Fruit fly (Drosophila melanogaster): Measurements from ENCODE around the gene rogdi.

Gene rogdi

DNA sequence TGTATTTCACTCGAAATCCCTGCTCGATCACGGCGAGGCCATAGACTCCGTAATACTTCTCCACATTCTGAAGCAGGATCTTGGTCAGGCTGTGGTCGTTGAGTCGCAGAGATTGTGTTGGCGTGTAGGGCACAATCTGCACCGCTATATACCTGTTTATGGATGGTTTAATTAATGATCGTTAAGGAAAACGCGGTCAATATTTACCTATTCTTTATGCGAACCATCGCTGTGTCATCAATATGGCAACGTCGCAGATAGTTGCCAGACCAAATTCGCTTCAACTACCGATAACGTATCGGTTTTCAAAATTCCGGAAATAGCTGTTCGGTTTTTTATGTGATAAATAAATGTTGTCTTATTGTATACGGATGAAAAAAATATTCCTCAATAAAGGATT lies 4.5 kb upstream of the rogdi start, which contains the start of gene Pop5:
Gene Pop5, minus strand, starts transcription at position 240 of the 400 bp plus-strand sequence.
- TF ChIP-seq CTCF (optimal IDR thresholded peaks at IDR 0.05) (no peak), CG8478 (optimal IDR thresholded peaks at IDR 0.05) (no peak)

DNA sequence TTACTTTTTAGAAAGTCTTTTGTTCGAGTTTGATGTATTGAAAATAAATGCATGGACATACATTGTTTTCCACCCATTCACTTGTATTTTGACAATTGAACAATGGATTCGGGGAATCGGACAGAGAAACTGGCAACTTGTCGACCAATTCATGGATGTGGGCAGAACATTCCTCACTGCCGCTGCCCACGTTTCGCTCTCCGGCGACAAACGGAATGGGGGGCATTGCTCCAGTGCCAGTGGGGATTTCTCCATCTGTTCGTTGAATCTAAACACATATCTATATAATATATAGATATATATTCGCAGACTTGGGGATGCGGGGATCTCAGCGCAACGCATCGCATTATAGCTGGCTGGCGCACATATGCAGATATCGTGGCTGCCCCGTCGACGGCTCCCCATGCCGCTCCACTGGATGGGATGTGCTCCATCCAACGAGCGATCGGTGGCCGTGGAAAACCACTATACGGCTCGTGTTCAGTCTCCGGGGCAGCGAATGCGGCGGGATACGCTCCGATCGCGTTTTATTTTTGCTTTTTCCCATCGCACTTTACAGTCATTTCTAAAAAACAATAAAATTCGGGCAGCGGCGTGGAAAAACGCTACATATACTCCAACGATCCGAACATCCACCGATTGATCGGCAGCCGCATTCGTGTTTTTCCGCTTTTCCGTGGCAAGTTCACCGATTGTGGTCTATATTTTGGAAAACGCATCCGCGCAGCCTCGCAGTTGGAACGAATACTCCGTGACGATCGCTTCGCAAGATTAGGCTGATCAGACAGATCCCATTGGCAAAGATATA lies 3.7 kb upstream of the rogdi start, which contains the start of gene TpnC73F:
Gene TpnC73F, plus strand, starts transcription at position 633 of the 808 bp plus-strand sequence.
- no peak for TF ChIP-seq CG8478 (optimal IDR thresholded peaks at IDR 0.05)
- TF ChIP-seq CTCF (optimal IDR thresholded peaks at IDR 0.05), result no peak

DNA sequence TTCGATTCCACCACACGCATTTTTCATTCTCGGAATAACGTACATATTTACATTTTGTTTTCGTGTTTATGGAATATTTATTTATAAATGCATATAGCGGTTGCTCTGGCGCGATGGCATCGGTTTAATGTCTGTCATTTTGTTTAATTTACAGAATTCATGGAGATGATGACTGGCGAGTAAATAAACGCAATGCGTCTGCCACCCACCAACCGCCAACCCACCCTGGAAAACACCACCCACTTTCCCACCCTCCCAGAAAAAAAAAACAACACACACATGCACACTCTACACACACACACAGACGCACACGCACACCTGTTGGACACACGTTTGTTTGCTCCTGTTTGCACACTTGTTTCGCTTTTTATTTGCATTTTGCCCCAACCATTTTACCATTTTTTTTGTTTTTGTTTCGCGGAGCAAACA lies 1.5 kb upstream of the rogdi start:
- TF ChIP-seq CTCF (optimal IDR thresholded peaks at IDR 0.05), result no peak
- no peak for TF ChIP-seq CG8478 (optimal IDR thresholded peaks at IDR 0.05)

DNA sequence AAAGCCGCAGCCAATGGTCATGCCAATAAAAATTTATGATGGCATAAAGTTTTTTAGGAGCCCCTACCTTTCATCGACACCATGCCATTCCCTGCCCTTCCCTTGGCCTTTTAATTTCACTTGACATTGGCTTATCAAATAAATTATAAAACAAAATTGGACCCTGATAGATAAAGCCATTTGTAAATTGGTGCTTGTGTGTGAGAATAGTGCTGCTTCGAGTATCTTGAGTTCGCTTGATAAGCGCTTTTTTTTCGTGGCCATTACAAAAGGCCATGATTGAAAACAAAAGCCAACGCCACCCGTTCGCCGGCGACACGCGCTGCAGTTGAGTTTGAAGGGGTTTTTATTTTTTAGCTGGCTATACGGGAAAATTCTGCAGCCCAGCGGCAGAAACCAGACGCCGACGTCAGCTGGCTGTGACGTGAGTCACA lies 617 bp downstream of the rogdi start:
- TF ChIP-seq CTCF (optimal IDR thresholded peaks at IDR 0.05), result no peak
- no peak for TF ChIP-seq CG8478 (optimal IDR thresholded peaks at IDR 0.05)

DNA sequence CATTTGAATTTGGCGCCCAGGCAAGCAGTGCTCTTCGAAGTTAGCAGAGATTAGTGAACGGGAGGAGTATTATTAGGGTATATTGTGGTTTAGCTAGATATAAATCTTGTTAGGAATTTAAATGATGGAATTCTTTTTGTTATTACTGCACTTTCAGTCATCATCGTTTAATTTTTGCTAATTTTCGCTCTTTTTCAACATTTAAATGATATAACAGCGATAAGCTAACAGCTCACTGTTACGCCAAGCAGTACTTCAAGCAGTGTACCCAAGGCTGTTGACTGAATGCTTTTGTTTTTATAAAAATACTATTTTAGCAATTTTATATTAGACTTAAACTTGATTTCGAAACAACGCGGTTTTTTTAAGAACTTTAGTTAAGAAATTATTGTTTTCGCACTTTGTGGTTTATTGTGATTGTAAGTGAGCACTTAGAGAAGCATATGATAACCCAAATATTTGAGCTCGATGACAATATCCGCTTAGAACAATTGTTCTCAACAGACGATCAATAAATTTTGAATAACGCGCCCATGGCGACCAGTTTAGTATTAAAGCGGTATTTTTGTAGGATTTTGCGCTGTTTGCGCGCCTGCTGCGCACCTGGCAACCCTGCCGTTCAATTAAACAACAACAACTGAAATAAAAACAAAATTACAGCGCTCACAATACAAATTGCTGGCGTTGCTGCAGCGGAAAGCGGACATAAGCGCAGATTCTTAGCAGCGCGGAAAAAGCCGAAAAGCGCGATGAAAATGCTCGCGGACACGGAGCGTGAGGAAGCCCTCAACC lies 1.5 kb downstream of the rogdi start:
- TF ChIP-seq CTCF (optimal IDR thresholded peaks at IDR 0.05) (no peak), CG8478 (optimal IDR thresholded peaks at IDR 0.05) (no peak)

DNA sequence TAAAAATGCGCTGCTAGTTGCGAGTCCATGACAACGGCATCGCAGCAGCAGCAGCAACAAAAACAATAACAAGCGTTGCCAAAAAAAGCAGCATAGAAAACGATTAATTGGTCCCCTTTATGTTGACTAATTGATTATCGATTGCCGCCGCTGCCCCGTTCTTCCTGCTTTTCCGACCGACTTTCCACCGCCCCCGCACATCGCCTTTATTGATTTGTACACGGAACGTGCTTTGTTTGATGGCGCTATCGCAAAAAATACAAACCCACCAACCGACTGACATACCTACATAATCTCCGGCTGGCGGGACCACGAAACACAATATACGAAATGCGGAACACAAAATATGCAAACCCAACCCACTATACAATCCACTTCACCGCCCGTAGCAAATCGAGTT lies 2.2 kb downstream of the rogdi start:
- TF ChIP-seq CTCF (optimal IDR thresholded peaks at IDR 0.05) (no peak), CG8478 (optimal IDR thresholded peaks at IDR 0.05) (no peak)

DNA sequence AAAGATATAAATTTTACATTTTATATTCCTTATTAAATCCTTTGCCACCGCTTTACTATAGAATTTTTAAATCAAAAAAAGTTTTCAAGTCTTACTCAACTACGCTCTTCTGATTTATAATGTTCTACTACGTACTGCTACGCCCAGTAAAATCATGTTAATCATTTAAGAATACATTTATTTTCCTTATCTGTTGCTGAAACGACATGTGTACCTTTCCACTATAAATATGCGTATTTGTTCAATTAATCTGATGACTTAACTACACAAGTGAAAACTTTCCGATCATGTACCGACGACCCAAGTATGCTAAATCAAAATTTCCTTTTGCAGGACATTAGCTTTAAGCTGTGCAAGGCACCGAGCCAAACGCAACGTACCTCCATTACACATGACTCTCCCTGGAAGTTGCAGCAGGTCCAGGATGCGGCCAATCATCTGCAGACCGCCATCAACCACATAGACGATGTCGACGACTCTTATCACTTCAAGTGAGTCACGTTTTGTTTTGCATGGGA lies 3.1 kb downstream of the rogdi start:
- TF ChIP-seq CTCF (optimal IDR thresholded peaks at IDR 0.05) (no peak), CG8478 (optimal IDR thresholded peaks at IDR 0.05) (no peak)

DNA sequence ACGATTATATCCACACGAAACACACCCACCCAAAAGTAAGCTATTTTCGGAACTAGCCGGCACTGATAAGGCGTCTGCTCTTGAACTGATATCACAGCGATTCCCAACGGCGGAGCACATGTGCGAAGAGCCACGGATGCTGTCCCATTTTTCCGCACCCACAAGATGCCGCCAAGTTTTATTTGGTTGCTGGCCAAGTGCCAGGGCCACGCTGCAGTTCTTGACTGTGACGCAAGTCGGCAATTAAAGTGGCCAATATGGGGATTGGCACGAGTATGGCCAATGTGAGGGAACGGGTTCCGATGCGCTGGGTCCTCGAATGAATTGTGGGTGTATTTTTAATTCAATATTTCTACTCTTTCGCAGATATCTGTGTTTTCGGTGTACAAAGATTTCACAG lies 4.6 kb downstream of the rogdi start:
- TF ChIP-seq CTCF (optimal IDR thresholded peaks at IDR 0.05), result no peak
- no peak for TF ChIP-seq CG8478 (optimal IDR thresholded peaks at IDR 0.05)

DNA sequence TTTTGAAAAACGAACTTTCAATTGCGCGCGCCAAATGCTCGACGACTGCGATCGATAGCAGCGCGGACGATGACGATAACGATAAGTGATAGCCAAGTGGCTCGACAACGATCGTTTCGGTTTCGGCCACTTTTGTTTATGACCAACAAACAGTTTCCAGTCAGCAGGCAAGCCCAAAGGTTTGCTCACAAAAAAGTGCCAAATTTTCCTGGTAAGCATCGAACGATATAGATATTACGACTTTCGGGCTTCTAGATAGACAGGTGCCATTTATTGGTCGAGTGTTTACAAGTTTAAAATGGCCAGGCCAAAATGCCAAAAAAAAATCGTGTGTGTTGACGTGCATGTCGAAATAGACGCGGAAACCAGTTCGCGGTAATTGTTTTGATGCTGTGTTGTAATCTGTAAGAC lies 6.2 kb downstream of the rogdi start, which contains the start of gene CG7724:
Gene CG7724, plus strand, starts transcription at position 147 of the 411 bp plus-strand sequence.
- no peak for TF ChIP-seq CTCF (optimal IDR thresholded peaks at IDR 0.05)
- TF ChIP-seq CG8478 (optimal IDR thresholded peaks at IDR 0.05), result no peak

DNA sequence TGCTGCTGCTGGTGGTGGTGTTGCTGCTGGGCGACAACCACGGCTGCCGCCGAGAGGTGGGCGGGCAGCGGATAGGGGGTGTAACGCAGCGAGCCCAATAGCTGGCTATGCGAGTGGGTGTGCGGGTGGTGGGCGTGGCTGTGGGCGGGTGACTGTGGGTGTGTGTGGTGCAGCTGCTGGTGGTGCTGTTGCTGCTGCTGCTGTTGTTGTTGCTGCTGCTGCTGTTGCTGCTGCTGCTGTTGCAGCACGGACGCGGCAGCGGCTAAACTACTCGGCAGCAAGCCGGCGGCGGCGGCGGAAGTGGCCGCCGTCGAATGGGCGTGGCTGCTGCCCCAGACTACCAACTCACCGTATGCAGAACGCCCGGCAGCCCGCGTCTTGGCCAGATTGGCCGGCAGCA lies 28.0 kb downstream of the rogdi start:
- TF ChIP-seq CTCF (optimal IDR thresholded peaks at IDR 0.05) (no peak), CG8478 (optimal IDR thresholded peaks at IDR 0.05) (no peak)

All from S2 (cell line).